Worm (Caenorhabditis elegans): ENCODE results near the gene natc-2.

natc-2 gene

DNA sequence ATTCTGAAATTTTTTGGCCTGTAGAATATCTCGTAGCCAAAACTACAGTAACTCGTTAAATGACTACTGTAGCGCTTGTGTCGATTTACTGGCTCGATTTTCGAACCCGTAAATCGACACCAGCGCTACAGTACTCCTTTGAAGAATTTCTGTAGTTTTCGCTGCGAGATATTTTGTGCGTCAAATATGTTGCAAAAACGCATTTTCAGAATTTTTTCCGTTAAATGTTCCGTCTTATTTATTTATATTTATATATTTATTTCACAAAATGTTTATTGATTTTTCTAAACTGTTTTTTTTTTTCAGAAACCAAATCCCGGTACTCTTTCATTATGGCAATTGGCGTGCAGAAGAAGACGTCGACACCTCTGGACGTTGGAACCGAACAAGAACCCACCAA lies at the start of gene natc-2:
natc-2 (plus strand) TSS at position 301 of the 400 bp plus-strand sequence.
- no peak for TF ChIP-seq klf-2 (GFP tag; conservative IDR thresholded peaks at IDR 0.05)
- TF ChIP-seq med-1 (GFP tag; optimal IDR thresholded peaks at IDR 0.05; ENCODE audit: insufficient read depth), result no peak
- TF ChIP-seq tab-1 (GFP tag; IDR thresholded peaks at IDR 0.05), result no peak
- TF ChIP-seq ztf-29 (GFP tag; IDR thresholded peaks at IDR 0.05), result no peak

DNA sequence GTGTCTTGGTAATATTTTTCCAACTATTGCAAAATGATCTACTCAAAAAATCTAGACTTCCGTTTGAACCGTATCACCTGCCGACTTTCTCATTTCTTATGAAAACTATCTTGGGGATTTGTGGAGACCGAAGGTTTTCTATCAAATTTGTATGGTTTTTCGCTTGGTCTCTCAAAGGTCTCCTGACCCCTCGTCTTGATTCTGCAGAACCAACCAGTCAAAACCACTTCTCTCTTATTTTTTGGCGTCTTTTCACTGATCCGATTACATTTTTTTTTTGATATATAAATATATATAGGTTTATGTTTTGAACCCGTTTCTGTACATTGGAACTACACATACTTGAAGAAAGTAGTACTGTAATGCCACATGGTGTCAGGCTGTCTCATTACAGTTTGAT lies 48.2 kb upstream of the natc-2 start:
- TF ChIP-seq ref-1 (GFP tag; conservative IDR thresholded peaks at IDR 0.05) (no peak), T22C8.4 (GFP tag; IDR thresholded peaks at IDR 0.05) (no peak), ztf-23 (GFP tag; IDR thresholded peaks at IDR 0.05) (no peak), flt-1 (GFP tag; IDR thresholded peaks at IDR 0.05) (no peak), med-1 (GFP tag; optimal IDR thresholded peaks at IDR 0.05; ENCODE audit: insufficient read depth) (no peak), cog-1 (tag; optimal IDR thresholded peaks at IDR 0.05) (no peak), ztf-29 (GFP tag; IDR thresholded peaks at IDR 0.05) (no peak), klf-2 (GFP tag; conservative IDR thresholded peaks at IDR 0.05) (no peak), tab-1 (GFP tag; IDR thresholded peaks at IDR 0.05) (no peak)

DNA sequence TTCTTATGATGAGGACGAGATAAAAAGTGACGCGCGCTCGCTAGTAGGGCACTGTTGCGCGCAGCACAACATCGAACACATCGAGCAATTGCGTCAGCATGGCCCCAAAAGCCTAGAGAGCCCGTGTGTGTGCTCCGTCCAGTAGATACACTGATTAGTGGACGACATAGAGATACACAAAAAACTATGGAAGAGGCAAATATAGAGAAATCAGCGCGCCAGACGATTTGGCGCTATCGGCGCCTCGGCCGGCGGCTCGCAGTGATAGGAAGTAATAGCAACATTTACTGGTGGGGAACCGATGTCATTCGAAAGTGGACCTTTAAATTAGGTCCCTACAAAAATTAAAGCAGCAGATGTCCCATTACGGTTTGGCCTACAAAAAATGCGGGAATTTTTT lies 45.4 kb upstream of the natc-2 start:
- TF ChIP-seq cog-1 (tag; optimal IDR thresholded peaks at IDR 0.05), result no peak
- TF ChIP-seq tab-1 (GFP tag; IDR thresholded peaks at IDR 0.05), result no peak
- TF ChIP-seq flt-1 (GFP tag; IDR thresholded peaks at IDR 0.05), result no peak
- TF ChIP-seq ztf-23 (GFP tag; IDR thresholded peaks at IDR 0.05), result no peak
- no peak for TF ChIP-seq ztf-29 (GFP tag; IDR thresholded peaks at IDR 0.05)
- TF ChIP-seq T22C8.4 (GFP tag; IDR thresholded peaks at IDR 0.05), result no peak
- no peak for TF ChIP-seq klf-2 (GFP tag; conservative IDR thresholded peaks at IDR 0.05)
- TF ChIP-seq med-1 (GFP tag; optimal IDR thresholded peaks at IDR 0.05; ENCODE audit: insufficient read depth), result no peak
- TF ChIP-seq ref-1 (GFP tag; conservative IDR thresholded peaks at IDR 0.05), result no peak

DNA sequence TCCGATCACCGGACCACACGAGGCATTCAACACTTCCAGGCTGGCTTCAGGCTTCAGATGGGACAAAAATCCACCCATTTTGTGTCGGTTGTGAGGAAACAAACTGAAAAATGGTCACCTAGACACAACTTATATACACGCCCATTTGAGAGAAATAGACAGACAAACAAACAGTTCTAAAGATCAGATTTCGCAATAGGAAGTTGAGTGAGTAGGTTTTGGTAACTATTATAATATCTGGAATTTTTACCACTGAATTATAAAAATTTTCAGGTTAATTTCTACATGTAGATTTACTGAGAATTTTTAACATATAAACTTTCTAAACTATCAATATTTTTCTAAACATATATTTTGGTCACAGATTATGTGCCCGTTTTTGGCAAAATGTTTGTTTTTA lies 40.1 kb upstream of the natc-2 start, which contains the start of gene cest-32:
cest-32 (minus strand) TSS at position 115 of the 400 bp plus-strand sequence.
- TF ChIP-seq T22C8.4 (GFP tag; IDR thresholded peaks at IDR 0.05) (no peak), med-1 (GFP tag; optimal IDR thresholded peaks at IDR 0.05; ENCODE audit: insufficient read depth) (no peak), ztf-23 (GFP tag; IDR thresholded peaks at IDR 0.05) (no peak), klf-2 (GFP tag; conservative IDR thresholded peaks at IDR 0.05) (no peak)

DNA sequence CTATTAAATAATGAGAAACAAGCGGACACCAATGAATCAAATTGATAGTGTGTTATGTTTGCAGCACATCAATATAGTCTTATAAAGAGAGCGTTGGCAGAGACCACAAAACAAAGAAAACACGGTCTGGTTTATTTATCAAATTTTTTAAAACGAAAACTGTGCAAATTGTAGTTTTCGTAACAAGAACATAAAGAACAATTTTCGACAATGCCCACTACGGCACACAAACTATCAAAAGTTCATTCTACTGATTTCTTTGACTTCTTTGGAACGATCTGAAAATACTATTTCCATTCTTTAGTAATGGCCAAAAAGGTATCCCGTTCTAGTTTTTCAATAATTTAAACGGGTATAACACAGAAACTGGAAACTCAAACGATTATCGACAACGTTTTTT lies 36.8 kb upstream of the natc-2 start, which contains the start of gene cest-35.2:
cest-35.2 (minus strand) TSS at position 101 of the 400 bp plus-strand sequence.
- TF ChIP-seq flt-1 (GFP tag; IDR thresholded peaks at IDR 0.05) (no peak), cog-1 (tag; optimal IDR thresholded peaks at IDR 0.05) (no peak)

DNA sequence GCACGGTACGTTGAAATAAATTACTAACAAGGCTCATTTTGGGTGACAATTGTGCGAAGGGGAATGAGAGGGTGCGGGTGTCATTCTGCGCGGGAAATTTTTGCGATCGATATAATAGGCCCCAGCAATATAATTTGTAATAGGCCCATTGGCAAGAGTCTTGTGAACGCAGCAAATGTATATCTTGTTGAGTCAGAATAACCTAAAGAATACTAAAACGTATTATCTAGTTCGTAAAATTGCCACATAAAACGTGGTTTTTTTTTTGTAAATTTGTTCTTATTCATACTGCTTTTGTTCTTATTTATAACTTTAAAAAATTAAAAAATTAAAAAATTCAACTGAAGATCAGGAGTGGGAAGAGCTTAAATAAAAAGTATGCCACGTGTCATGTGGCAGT lies 34.5 kb upstream of the natc-2 start, which contains the start of gene C52A10.3:
C52A10.3 (minus strand) TSS at position 101 of the 400 bp plus-strand sequence.
- no peak for TF ChIP-seq flt-1 (GFP tag; IDR thresholded peaks at IDR 0.05)
- no peak for TF ChIP-seq cog-1 (tag; optimal IDR thresholded peaks at IDR 0.05)
- no peak for TF ChIP-seq klf-2 (GFP tag; conservative IDR thresholded peaks at IDR 0.05)

DNA sequence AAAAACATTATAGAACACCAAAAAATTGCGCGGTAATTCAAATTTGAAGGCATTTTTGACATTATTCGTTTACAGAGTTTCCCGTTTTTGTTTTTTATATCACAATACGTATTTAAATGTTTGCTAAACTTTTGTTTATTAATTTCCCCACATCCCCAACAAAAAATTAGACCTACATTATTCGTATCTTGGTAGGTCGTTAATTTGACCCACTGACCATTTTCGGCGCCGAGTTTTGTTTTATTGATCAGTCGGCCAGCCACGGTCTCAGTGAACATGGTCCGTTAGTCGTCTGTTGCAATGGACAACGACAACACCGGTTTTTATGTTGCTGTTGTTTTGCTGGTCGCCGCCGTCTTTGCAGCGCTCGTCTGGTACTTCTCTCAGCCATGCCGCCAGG lies 34.0 kb upstream of the natc-2 start, which contains the start of gene B0238.15:
B0238.15 (plus strand) TSS at position 301 of the 400 bp plus-strand sequence.
- TF ChIP-seq klf-2 (GFP tag; conservative IDR thresholded peaks at IDR 0.05) (no peak), cog-1 (tag; optimal IDR thresholded peaks at IDR 0.05) (no peak), tab-1 (GFP tag; IDR thresholded peaks at IDR 0.05) (no peak), ztf-23 (GFP tag; IDR thresholded peaks at IDR 0.05) (no peak), T22C8.4 (GFP tag; IDR thresholded peaks at IDR 0.05) (no peak), ztf-29 (GFP tag; IDR thresholded peaks at IDR 0.05) (no peak), ref-1 (GFP tag; conservative IDR thresholded peaks at IDR 0.05) (no peak), flt-1 (GFP tag; IDR thresholded peaks at IDR 0.05) (no peak), med-1 (GFP tag; optimal IDR thresholded peaks at IDR 0.05; ENCODE audit: insufficient read depth) (no peak)

DNA sequence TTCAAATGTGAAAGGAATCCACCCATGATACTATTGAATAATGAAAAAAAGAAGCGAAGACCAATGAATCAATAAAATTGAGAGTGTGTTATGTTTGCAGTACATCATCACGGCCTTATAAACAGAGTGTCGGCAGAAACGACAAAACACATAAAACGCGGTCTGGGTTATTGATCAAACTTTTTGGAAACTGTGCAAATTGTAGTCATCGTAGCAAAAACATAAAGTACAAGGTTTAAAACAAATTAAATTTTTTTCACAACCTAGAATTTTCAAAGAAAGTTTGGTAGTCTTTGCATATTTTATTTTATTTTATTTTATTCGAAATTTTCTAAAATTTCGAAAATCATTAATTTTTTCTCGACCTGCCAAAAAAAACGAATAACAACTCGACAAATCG lies 30.8 kb upstream of the natc-2 start, which contains the start of gene cest-35.1:
cest-35.1 (minus strand) TSS at position 101 of the 400 bp plus-strand sequence.
- no peak for TF ChIP-seq tab-1 (GFP tag; IDR thresholded peaks at IDR 0.05)
- no peak for TF ChIP-seq klf-2 (GFP tag; conservative IDR thresholded peaks at IDR 0.05)
- no peak for TF ChIP-seq T22C8.4 (GFP tag; IDR thresholded peaks at IDR 0.05)
- no peak for TF ChIP-seq ztf-29 (GFP tag; IDR thresholded peaks at IDR 0.05)
- TF ChIP-seq cog-1 (tag; optimal IDR thresholded peaks at IDR 0.05), result no peak
- no peak for TF ChIP-seq ref-1 (GFP tag; conservative IDR thresholded peaks at IDR 0.05)
- no peak for TF ChIP-seq flt-1 (GFP tag; IDR thresholded peaks at IDR 0.05)
- TF ChIP-seq med-1 (GFP tag; optimal IDR thresholded peaks at IDR 0.05; ENCODE audit: insufficient read depth), result no peak
- no peak for TF ChIP-seq ztf-23 (GFP tag; IDR thresholded peaks at IDR 0.05)

DNA sequence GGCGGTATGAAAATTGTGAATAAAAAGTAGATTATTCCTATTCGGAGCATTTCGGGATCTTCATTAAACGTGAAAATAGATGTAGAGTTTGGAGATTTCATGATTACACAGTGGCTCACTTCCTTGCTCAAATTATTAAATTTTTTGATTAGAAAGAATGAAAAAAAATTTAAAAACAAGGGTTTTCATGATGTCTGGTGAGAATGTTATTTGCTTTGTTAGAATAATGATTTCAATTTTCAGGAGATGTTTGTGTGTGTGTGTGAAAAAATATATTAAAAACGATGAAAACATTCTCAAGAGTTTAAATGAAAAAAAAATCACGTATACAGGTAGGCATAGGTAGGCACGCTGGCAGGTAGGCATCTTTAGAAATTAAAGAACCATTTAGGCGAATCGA lies 21.9 kb upstream of the natc-2 start, which contains the start of gene srt-68:
srt-68 (minus strand) TSS at position 101 of the 400 bp plus-strand sequence.
- no peak for TF ChIP-seq T22C8.4 (GFP tag; IDR thresholded peaks at IDR 0.05)
- no peak for TF ChIP-seq tab-1 (GFP tag; IDR thresholded peaks at IDR 0.05)
- TF ChIP-seq ztf-29 (GFP tag; IDR thresholded peaks at IDR 0.05), result no peak
- no peak for TF ChIP-seq klf-2 (GFP tag; conservative IDR thresholded peaks at IDR 0.05)
- no peak for TF ChIP-seq flt-1 (GFP tag; IDR thresholded peaks at IDR 0.05)
- no peak for TF ChIP-seq ref-1 (GFP tag; conservative IDR thresholded peaks at IDR 0.05)
- no peak for TF ChIP-seq cog-1 (tag; optimal IDR thresholded peaks at IDR 0.05)
- TF ChIP-seq med-1 (GFP tag; optimal IDR thresholded peaks at IDR 0.05; ENCODE audit: insufficient read depth), result no peak
- no peak for TF ChIP-seq ztf-23 (GFP tag; IDR thresholded peaks at IDR 0.05)

DNA sequence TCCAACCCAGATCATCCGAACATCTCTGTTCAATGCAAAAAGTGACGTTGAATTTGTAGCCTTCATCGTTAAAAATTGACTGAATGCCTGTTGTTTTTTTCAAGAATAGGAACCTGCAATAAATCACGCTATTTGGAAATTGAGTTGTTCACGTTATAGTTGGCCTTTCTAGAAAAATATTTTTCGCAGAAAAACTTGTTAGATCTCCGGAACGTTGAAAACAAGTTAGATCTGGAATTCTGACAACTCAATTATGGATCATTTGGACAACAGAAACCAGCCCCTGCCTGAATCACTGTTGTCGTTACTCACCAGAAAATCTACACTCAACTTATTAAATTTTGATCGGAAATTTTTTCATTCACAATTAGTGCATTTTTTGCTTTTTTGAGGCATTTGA lies 16.5 kb upstream of the natc-2 start, which contains the start of gene srt-67:
srt-67 (minus strand) TSS at position 101 of the 400 bp plus-strand sequence.
- TF ChIP-seq tab-1 (GFP tag; IDR thresholded peaks at IDR 0.05) (no peak), ztf-29 (GFP tag; IDR thresholded peaks at IDR 0.05) (no peak), flt-1 (GFP tag; IDR thresholded peaks at IDR 0.05) (no peak), cog-1 (tag; optimal IDR thresholded peaks at IDR 0.05) (no peak), ztf-23 (GFP tag; IDR thresholded peaks at IDR 0.05) (no peak), T22C8.4 (GFP tag; IDR thresholded peaks at IDR 0.05) (no peak), ref-1 (GFP tag; conservative IDR thresholded peaks at IDR 0.05) (no peak)

Measured in whole organism, midembryonic.